Worm (Caenorhabditis elegans): Measurements from ENCODE around the gene Y116A8C.27.

Y116A8C.27 gene

ce11 chrIV:17096168-17096567 lies at the start of gene Y116A8C.27:
Gene Y116A8C.27, minus strand, starts transcription at chrIV:17096268.
- TF ChIP-seq ztf-29 (GFP tag; IDR thresholded peaks at IDR 0.05): no peak
- TF ChIP-seq flt-1 (GFP tag; IDR thresholded peaks at IDR 0.05): no peak
- no peak for TF ChIP-seq klf-2 (GFP tag; conservative IDR thresholded peaks at IDR 0.05)
- no peak for TF ChIP-seq ztf-23 (GFP tag; IDR thresholded peaks at IDR 0.05)
- TF ChIP-seq cog-1 (tag; optimal IDR thresholded peaks at IDR 0.05): no peak
- no peak for TF ChIP-seq tab-1 (GFP tag; IDR thresholded peaks at IDR 0.05)
- TF ChIP-seq med-1 (GFP tag; optimal IDR thresholded peaks at IDR 0.05; ENCODE audit: insufficient read depth): no peak
- no peak for TF ChIP-seq T22C8.4 (GFP tag; IDR thresholded peaks at IDR 0.05)
- TF ChIP-seq ref-1 (GFP tag; conservative IDR thresholded peaks at IDR 0.05): no peak

ce11 chrIV:17131035-17131595 lies 35.0 kb upstream of the Y116A8C.27 start, which contains the start of the genes Y116A8C.37 and Y116A8C.38:
Gene Y116A8C.37, minus strand, starts transcription at chrIV:17131135.
Gene Y116A8C.38, plus strand, starts transcription at chrIV:17131545.
- TF ChIP-seq tab-1 (GFP tag; IDR thresholded peaks at IDR 0.05) (no peak), med-1 (GFP tag; optimal IDR thresholded peaks at IDR 0.05; ENCODE audit: insufficient read depth) (no peak), ztf-23 (GFP tag; IDR thresholded peaks at IDR 0.05) (no peak), ref-1 (GFP tag; conservative IDR thresholded peaks at IDR 0.05) (no peak), cog-1 (tag; optimal IDR thresholded peaks at IDR 0.05) (no peak), klf-2 (GFP tag; conservative IDR thresholded peaks at IDR 0.05) (no peak), flt-1 (GFP tag; IDR thresholded peaks at IDR 0.05) (no peak), ztf-29 (GFP tag; IDR thresholded peaks at IDR 0.05) (no peak), T22C8.4 (GFP tag; IDR thresholded peaks at IDR 0.05) (no peak)

- TF ChIP-seq med-1 (GFP tag; optimal IDR thresholded peaks at IDR 0.05; ENCODE audit: insufficient read depth) (no peak), ref-1 (GFP tag; conservative IDR thresholded peaks at IDR 0.05) (no peak), T22C8.4 (GFP tag; IDR thresholded peaks at IDR 0.05) (no peak), tab-1 (GFP tag; IDR thresholded peaks at IDR 0.05) (no peak), ztf-29 (GFP tag; IDR thresholded peaks at IDR 0.05) (no peak), cog-1 (tag; optimal IDR thresholded peaks at IDR 0.05) (no peak), flt-1 (GFP tag; IDR thresholded peaks at IDR 0.05) (no peak), ztf-23 (GFP tag; IDR thresholded peaks at IDR 0.05) (no peak), klf-2 (GFP tag; conservative IDR thresholded peaks at IDR 0.05) (no peak)
Observed at ce11 chrIV:17126512-17126911, 30.4 kb upstream of the Y116A8C.27 start.

- TF ChIP-seq med-1 (GFP tag; optimal IDR thresholded peaks at IDR 0.05; ENCODE audit: insufficient read depth): no peak
Observed at ce11 chrIV:17125967-17126366, 29.9 kb upstream of the Y116A8C.27 start.

ce11 chrIV:17121058-17121773 lies 25.1 kb upstream of the Y116A8C.27 start:
- TF ChIP-seq ztf-29 (GFP tag; IDR thresholded peaks at IDR 0.05) (no peak), med-1 (GFP tag; optimal IDR thresholded peaks at IDR 0.05; ENCODE audit: insufficient read depth) (no peak), klf-2 (GFP tag; conservative IDR thresholded peaks at IDR 0.05) (no peak), ztf-23 (GFP tag; IDR thresholded peaks at IDR 0.05) (no peak), tab-1 (GFP tag; IDR thresholded peaks at IDR 0.05) (no peak), ref-1 (GFP tag; conservative IDR thresholded peaks at IDR 0.05) (no peak), T22C8.4 (GFP tag; IDR thresholded peaks at IDR 0.05) (no peak)

ce11 chrIV:17118987-17119732 lies 23.1 kb upstream of the Y116A8C.27 start, which contains the start of gene itsn-1:
Gene itsn-1, plus strand, starts transcription at chrIV:17119682.
- no peak for TF ChIP-seq klf-2 (GFP tag; conservative IDR thresholded peaks at IDR 0.05)
- TF ChIP-seq cog-1 (tag; optimal IDR thresholded peaks at IDR 0.05): no peak
- TF ChIP-seq ztf-23 (GFP tag; IDR thresholded peaks at IDR 0.05): no peak
- TF ChIP-seq ztf-29 (GFP tag; IDR thresholded peaks at IDR 0.05): no peak
- no peak for TF ChIP-seq flt-1 (GFP tag; IDR thresholded peaks at IDR 0.05)
- TF ChIP-seq med-1 (GFP tag; optimal IDR thresholded peaks at IDR 0.05; ENCODE audit: insufficient read depth): no peak
- peak; percentile 47; the same call in 1 of the 2 replicates for TF ChIP-seq T22C8.4 (GFP tag; IDR thresholded peaks at IDR 0.05)
- TF ChIP-seq ref-1 (GFP tag; conservative IDR thresholded peaks at IDR 0.05): no peak
- no peak for TF ChIP-seq tab-1 (GFP tag; IDR thresholded peaks at IDR 0.05)

ce11 chrIV:17118585-17118984 lies 22.5 kb upstream of the Y116A8C.27 start, which contains the start of gene uaf-2:
Gene uaf-2, minus strand, starts transcription at chrIV:17118767.
- TF ChIP-seq flt-1 (GFP tag; IDR thresholded peaks at IDR 0.05): peak; percentile 25; the same call in 1 of the 2 replicates
- TF ChIP-seq klf-2 (GFP tag; conservative IDR thresholded peaks at IDR 0.05): no peak
- TF ChIP-seq T22C8.4 (GFP tag; IDR thresholded peaks at IDR 0.05): no peak
- TF ChIP-seq med-1 (GFP tag; optimal IDR thresholded peaks at IDR 0.05; ENCODE audit: insufficient read depth): no peak

- TF ChIP-seq tab-1 (GFP tag; IDR thresholded peaks at IDR 0.05) (0 out of 2 replicates have a peak, but pooled peaks have one; percentile 51), med-1 (GFP tag; optimal IDR thresholded peaks at IDR 0.05; ENCODE audit: insufficient read depth) (no peak)
Observed at ce11 chrIV:17116821-17117220, 20.8 kb upstream of the Y116A8C.27 start.

- no peak for TF ChIP-seq klf-2 (GFP tag; conservative IDR thresholded peaks at IDR 0.05)
- TF ChIP-seq flt-1 (GFP tag; IDR thresholded peaks at IDR 0.05): no peak
- no peak for TF ChIP-seq T22C8.4 (GFP tag; IDR thresholded peaks at IDR 0.05)
- no peak for TF ChIP-seq ztf-23 (GFP tag; IDR thresholded peaks at IDR 0.05)
- TF ChIP-seq ztf-29 (GFP tag; IDR thresholded peaks at IDR 0.05): no peak
- no peak for TF ChIP-seq ref-1 (GFP tag; conservative IDR thresholded peaks at IDR 0.05)
- no peak for TF ChIP-seq tab-1 (GFP tag; IDR thresholded peaks at IDR 0.05)
- no peak for TF ChIP-seq cog-1 (tag; optimal IDR thresholded peaks at IDR 0.05)
- TF ChIP-seq med-1 (GFP tag; optimal IDR thresholded peaks at IDR 0.05; ENCODE audit: insufficient read depth): no peak
Observed at ce11 chrIV:17116345-17116744, 20.3 kb upstream of the Y116A8C.27 start, which contains the start of gene cyn-13. Gene cyn-13, minus strand, starts transcription at chrIV:17116657.
